Worm (Caenorhabditis elegans) whole organism, L1 larva: ENCODE data around the gene flp-32.

Experiments used
- Y116A8C.19 ChIP-seq: sonication (generic microtip); optimal IDR thresholded peaks from 2 replicates; lab custom pipeline; 2016; ENCODE audit warnings: missing compliant biosample characterization, missing genetic modification characterization, borderline replicate concordance
- alr-1 ChIP-seq: fragments of 200-800 bp; sonication (Bioruptor generic); optimal IDR thresholded peaks from 2 replicates; lab custom pipeline; 2018; ENCODE audit warnings: borderline replicate concordance, mild to moderate bottlenecking, missing genetic modification characterization, missing compliant biosample characterization
- aly-2 ChIP-seq: fragments of 150-350 bp; optimal IDR thresholded peaks from 2 replicates; lab custom pipeline; 2014; ENCODE audit warnings: missing biosample characterization, missing genetic modification characterization
- ceh-82 ChIP-seq, 3 experiments: fragments of 150-350 bp in 1 of 3; sonication (generic microtip) in 2 of 3; optimal IDR thresholded peaks; 2 replicates each; lab custom pipeline; 2014 to 2017; ENCODE audit warnings: missing biosample characterization in 3 of 3, missing genetic modification characterization in 3 of 3
- efl-1 ChIP-seq, 4 experiments: fragments of 150-350 bp; optimal IDR thresholded peaks in 3 of 4; peaks in 1 of 4; 1 replicate in 1 of 4; 2 replicates in 3 of 4; lab custom pipeline; 2014; ENCODE audit warnings: missing biosample characterization in 2 of 4, missing genetic modification characterization in 2 of 4, missing genetic modification reagents in 2 of 4
- jun-1 ChIP-seq: fragments of 150-350 bp; optimal IDR thresholded peaks from 2 replicates; lab custom pipeline; 2014; ENCODE audit warnings: missing biosample characterization, missing genetic modification reagents, missing genetic modification characterization
- mdl-1 ChIP-seq, 2 experiments: fragments of 150-350 bp; optimal IDR thresholded peaks; 2 replicates each; lab custom pipeline; 2014 to 2017; ENCODE audit warnings: missing biosample characterization in 2 of 2, missing genetic modification characterization in 2 of 2, inconsistent platforms in 1 of 2
- mef-2 ChIP-seq: fragments of 150-350 bp; optimal IDR thresholded peaks from 2 replicates; lab custom pipeline; 2014; ENCODE audit warnings: missing biosample characterization, missing genetic modification characterization
- nhr-85 ChIP-seq: sonication (generic microtip); peaks from one replicate; lab custom pipeline; 2016; ENCODE audit warnings: missing genetic modification characterization, inconsistent platforms, missing compliant biosample characterization
- pag-3 ChIP-seq: sonication (generic microtip); optimal IDR thresholded peaks from 2 replicates; lab custom pipeline; 2017; ENCODE audit warnings: missing genetic modification characterization, mild to moderate bottlenecking, missing compliant biosample characterization, antibody characterized with exemption, borderline replicate concordance; ENCODE audit not compliant: insufficient read depth
- sox-4 ChIP-seq: sonication (generic microtip); optimal IDR thresholded peaks from 2 replicates; lab custom pipeline; 2016; ENCODE audit warnings: missing genetic modification characterization, missing compliant biosample characterization
- unc-130 ChIP-seq: fragments of 150-350 bp; optimal IDR thresholded peaks from 2 replicates; lab custom pipeline; 2017; ENCODE audit warnings: missing biosample characterization, missing genetic modification characterization, inconsistent platforms

ce11 chrX:15423708-15424423 is 9.7 kb upstream of the flp-32 start:
- peak; percentile 18 for TF ChIP-seq pag-3 (tag; lab: Kevin White, UChicago)
- no peak for TF ChIP-seq mef-2
- TF ChIP-seq sox-4, result no peak
- TF ChIP-seq Y116A8C.19 (tag; lab: Kevin White, UChicago), result no peak
- TF ChIP-seq mdl-1 (tag; optimal IDR thresholded peaks at IDR 0.05; lab: Kevin White, UChicago), result peak in 1 of 2 experiments; percentile 31
- no peak for TF ChIP-seq ceh-82 (tag; optimal IDR thresholded peaks at IDR 0.05; lab: Kevin White, UChicago)
- TF ChIP-seq alr-1, result no peak
- no peak for TF ChIP-seq efl-1 (optimal IDR thresholded peaks at IDR 0.05; lab: Kevin White, UChicago)
- no peak for TF ChIP-seq efl-1 (GFP tag; optimal IDR thresholded peaks at IDR 0.05 in 1 of 2; lab: Kevin White, UChicago)
- TF ChIP-seq unc-130 (tag; lab: Kevin White, UChicago), result no peak
- no peak for TF ChIP-seq aly-2 (tag; lab: Kevin White, UChicago)
- TF ChIP-seq jun-1, result no peak
- TF ChIP-seq nhr-85, result no peak
